Worm (Caenorhabditis elegans) whole organism, L1 larva: ENCODE measurements around the gene tlp-1.
"Not testable (repeated sequence)": the region's sequence is repeated elsewhere in the genome, so short reads cannot be mapped to it uniquely, and the experiment has no call there.

ENCODE experiments used
- ceh-8 ChIP-seq: fragments of 200-800 bp; sonication (Bioruptor generic); optimal IDR thresholded peaks from 2 replicates; lab custom pipeline; 2018; ENCODE audit warnings: mild to moderate bottlenecking, missing genetic modification characterization, moderate library complexity, missing compliant biosample characterization
- fkh-10 ChIP-seq: sonication (generic microtip); optimal IDR thresholded peaks from 2 replicates; lab custom pipeline; 2017; ENCODE audit warnings: missing biosample characterization, missing genetic modification reagents, missing genetic modification characterization
- grh-1 ChIP-seq: fragments of 200-800 bp; sonication (Bioruptor generic); IDR thresholded peaks from 2 replicates; pipeline ENCODE4 v1.3.6; 2022; ENCODE audit warnings: missing genetic modification reagents, missing genetic modification characterization, missing compliant biosample characterization
- nhr-90 ChIP-seq: sonication (generic microtip); optimal IDR thresholded peaks from 2 replicates; lab custom pipeline; 2016; ENCODE audit warnings: mild to moderate bottlenecking, missing genetic modification characterization, missing compliant biosample characterization; ENCODE audit not compliant: poor library complexity
- rnt-1 ChIP-seq: sonication (generic microtip); optimal IDR thresholded peaks from 2 replicates; lab custom pipeline; 2016; ENCODE audit warnings: mild to moderate bottlenecking, missing genetic modification characterization, moderate library complexity, missing compliant biosample characterization
- sox-4 ChIP-seq: sonication (generic microtip); optimal IDR thresholded peaks from 2 replicates; lab custom pipeline; 2016; ENCODE audit warnings: missing genetic modification characterization, missing compliant biosample characterization
- swsn-7 ChIP-seq: sonication (generic microtip); optimal IDR thresholded peaks from 2 replicates; lab custom pipeline; 2016; ENCODE audit warnings: missing genetic modification characterization, missing compliant biosample characterization
- unc-30 ChIP-seq: sonication (generic microtip); optimal IDR thresholded peaks from 2 replicates; lab custom pipeline; 2017; ENCODE audit warnings: missing biosample characterization, missing genetic modification characterization
- zag-1 ChIP-seq: fragments of 150-350 bp; optimal IDR thresholded peaks from 2 replicates; lab custom pipeline; 2014; ENCODE audit warnings: missing biosample characterization, missing genetic modification characterization

Gene tlp-1

ce11 chrIV:13659449-13659848 is 44.4 kb downstream of the tlp-1 start, which contains the start of gene Y45F10C.1:
TSS of gene Y45F10C.1 (minus strand) at chrIV:13659549.
- not testable (repeated sequence) for TF ChIP-seq ceh-8 (GFP tag; lab: Kevin White, UChicago); fkh-10 (GFP tag; lab: Kevin White, UChicago); swsn-7 (tag; lab: Kevin White, UChicago)
- TF ChIP-seq, all 84 proteins: peak for 0; not testable (repeated sequence) for 84

DNA sequence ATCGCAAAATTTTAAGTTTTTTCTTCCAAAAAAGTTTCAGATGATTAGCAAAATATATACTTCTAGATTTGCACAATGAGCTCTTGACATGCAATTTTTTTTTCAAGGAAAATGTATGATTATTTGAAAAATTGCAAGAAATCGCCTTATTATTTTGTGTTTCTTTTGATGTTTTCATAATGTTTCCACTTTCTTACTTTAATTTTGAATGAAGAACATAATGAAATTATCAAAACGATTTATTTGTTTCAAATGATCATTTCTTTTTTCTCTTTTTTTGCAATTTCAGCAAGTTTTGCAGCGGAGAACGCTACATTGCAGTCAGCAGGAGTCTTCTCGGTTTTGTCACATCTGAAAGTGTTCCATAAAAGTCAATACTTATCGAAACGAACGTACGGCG is 51.9 kb downstream of the tlp-1 start, which contains the start of gene Y45F10C.6:
Gene Y45F10C.6 (plus strand): TSS at position 301 of the 400 bp plus-strand sequence.
- not testable (repeated sequence) for TF ChIP-seq rnt-1 (tag; lab: Kevin White, UChicago); zag-1; sox-4 (tag; lab: Kevin White, UChicago)

DNA sequence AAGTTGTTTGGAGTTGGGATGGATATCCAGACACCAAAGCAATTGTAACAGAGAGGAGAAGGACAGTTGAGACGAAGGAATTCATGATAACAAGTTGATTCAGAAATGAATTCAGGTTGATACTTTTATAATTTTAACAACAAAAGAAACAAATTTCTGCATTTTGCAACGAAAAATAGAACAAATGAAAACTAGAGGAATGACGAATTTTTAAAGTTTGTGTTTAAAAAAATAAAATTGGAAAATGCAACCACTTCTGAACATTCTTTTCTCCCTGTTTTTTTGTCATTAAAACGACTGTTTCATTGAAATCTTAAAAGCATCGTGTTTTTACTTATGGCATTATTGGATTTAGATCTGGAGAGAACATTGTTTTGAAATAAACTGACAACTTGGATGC is 52.5 kb downstream of the tlp-1 start, which contains the start of gene C08F11.12:
Gene C08F11.12 (minus strand): TSS at position 101 of the 400 bp plus-strand sequence.
- TF ChIP-seq unc-30 (tag; lab: Kevin White, UChicago); grh-1 (GFP tag; lab: Robert Waterston, UW); nhr-90: not testable (repeated sequence)
